Worm (Caenorhabditis elegans) whole organism, L1 larva: ENCODE data around the gene B0294.3.

Experiments used
- C04F5.9 ChIP-seq: sonication (generic microtip); optimal IDR thresholded peaks from 2 replicates; lab custom pipeline; 2016; ENCODE audit warnings: missing genetic modification characterization, missing compliant biosample characterization
- C16A3.4 ChIP-seq: fragments of 150-350 bp; optimal IDR thresholded peaks from 2 replicates; lab custom pipeline; 2014; ENCODE audit warnings: missing biosample characterization, missing genetic modification characterization
- C34B4.2 ChIP-seq: sonication (generic microtip); optimal IDR thresholded peaks from 2 replicates; lab custom pipeline; 2017; ENCODE audit warnings: mild to moderate bottlenecking, missing genetic modification characterization, missing compliant biosample characterization
- Y116A8C.19 ChIP-seq: sonication (generic microtip); optimal IDR thresholded peaks from 2 replicates; lab custom pipeline; 2016; ENCODE audit warnings: missing compliant biosample characterization, missing genetic modification characterization, borderline replicate concordance
- aha-1 ChIP-seq: fragments of 150-350 bp; optimal IDR thresholded peaks from 2 replicates; lab custom pipeline; 2014; ENCODE audit warnings: missing biosample characterization, missing genetic modification characterization
- alr-1 ChIP-seq: fragments of 200-800 bp; sonication (Bioruptor generic); optimal IDR thresholded peaks from 2 replicates; lab custom pipeline; 2018; ENCODE audit warnings: borderline replicate concordance, mild to moderate bottlenecking, missing genetic modification characterization, missing compliant biosample characterization
- ama-1 ChIP-seq: fragments of 150-350 bp; optimal IDR thresholded peaks from 2 replicates; lab custom pipeline; 2014
- ceh-8 ChIP-seq: fragments of 200-800 bp; sonication (Bioruptor generic); optimal IDR thresholded peaks from 2 replicates; lab custom pipeline; 2018; ENCODE audit warnings: mild to moderate bottlenecking, missing genetic modification characterization, moderate library complexity, missing compliant biosample characterization
- ceh-90 ChIP-seq: sonication (generic microtip); optimal IDR thresholded peaks from 2 replicates; lab custom pipeline; 2016; ENCODE audit warnings: missing genetic modification characterization, missing compliant biosample characterization
- ces-1 ChIP-seq: fragments of 150-350 bp; optimal IDR thresholded peaks from 2 replicates; lab custom pipeline; 2014; ENCODE audit warnings: missing biosample characterization, missing genetic modification reagents, missing genetic modification characterization
- dpl-1 ChIP-seq, 3 experiments: fragments of 150-350 bp in 2 of 3; sonication (generic microtip) in 1 of 3; optimal IDR thresholded peaks; 2 replicates each; lab custom pipeline; 2014 to 2017; ENCODE audit warnings: missing biosample characterization in 3 of 3, missing genetic modification characterization in 3 of 3, missing genetic modification reagents in 3 of 3
- efl-1 ChIP-seq, 4 experiments: fragments of 150-350 bp; optimal IDR thresholded peaks in 3 of 4; peaks in 1 of 4; 1 replicate in 1 of 4; 2 replicates in 3 of 4; lab custom pipeline; 2014; ENCODE audit warnings: missing biosample characterization in 2 of 4, missing genetic modification characterization in 2 of 4, missing genetic modification reagents in 2 of 4
- egl-13 ChIP-seq: sonication (generic microtip); optimal IDR thresholded peaks from 2 replicates; lab custom pipeline; 2016; ENCODE audit warnings: missing genotype, missing genetic modification reagents, missing genetic modification characterization, missing compliant biosample characterization
- egl-27 ChIP-seq, 2 experiments: fragments of 150-350 bp in 1 of 2; sonication (generic microtip); optimal IDR thresholded peaks; 3 replicates each; lab custom pipeline; 2017 to 2018; ENCODE audit warnings: missing biosample characterization in 2 of 2, missing genetic modification characterization in 2 of 2, missing genetic modification reagents in 2 of 2
- fkh-10 ChIP-seq: sonication (generic microtip); optimal IDR thresholded peaks from 2 replicates; lab custom pipeline; 2017; ENCODE audit warnings: missing biosample characterization, missing genetic modification reagents, missing genetic modification characterization
- fkh-4 ChIP-seq: sonication (generic microtip); optimal IDR thresholded peaks from 2 replicates; lab custom pipeline; 2016; ENCODE audit warnings: missing compliant biosample characterization, missing genetic modification characterization, borderline replicate concordance
- grh-1 ChIP-seq: fragments of 200-800 bp; sonication (Bioruptor generic); IDR thresholded peaks from 2 replicates; pipeline ENCODE4 v1.3.6; 2022; ENCODE audit warnings: missing genetic modification reagents, missing genetic modification characterization, missing compliant biosample characterization
- hlh-17 ChIP-seq: fragments of 200-800 bp; sonication (Bioruptor generic); optimal IDR thresholded peaks from 2 replicates; lab custom pipeline; 2018; ENCODE audit warnings: missing genetic modification characterization, mild to moderate bottlenecking, missing compliant biosample characterization, moderate library complexity, borderline replicate concordance
- hlh-4 ChIP-seq: sonication (generic microtip); optimal IDR thresholded peaks from 2 replicates; lab custom pipeline; 2016; ENCODE audit warnings: mild to moderate bottlenecking, missing genetic modification characterization, missing compliant biosample characterization
- jun-1 ChIP-seq: fragments of 150-350 bp; optimal IDR thresholded peaks from 2 replicates; lab custom pipeline; 2014; ENCODE audit warnings: missing biosample characterization, missing genetic modification reagents, missing genetic modification characterization
- lin-14 ChIP-seq: fragments of 200-800 bp; sonication (Bioruptor generic); optimal IDR thresholded peaks from 2 replicates; lab custom pipeline; 2018; ENCODE audit warnings: mild to moderate bottlenecking, missing genetic modification characterization, moderate library complexity, missing compliant biosample characterization
- lin-39 ChIP-seq: fragments of 150-350 bp; optimal IDR thresholded peaks from 2 replicates; lab custom pipeline; 2014; ENCODE audit warnings: missing biosample characterization, missing genetic modification reagents, missing genetic modification characterization
- mef-2 ChIP-seq: fragments of 150-350 bp; optimal IDR thresholded peaks from 2 replicates; lab custom pipeline; 2014; ENCODE audit warnings: missing biosample characterization, missing genetic modification characterization
- mep-1 ChIP-seq: fragments of 150-350 bp; optimal IDR thresholded peaks from 2 replicates; lab custom pipeline; 2014; ENCODE audit warnings: missing biosample characterization, missing genetic modification characterization
- nhr-12 ChIP-seq: sonication (generic microtip); optimal IDR thresholded peaks from 2 replicates; lab custom pipeline; 2017; ENCODE audit warnings: missing biosample characterization, missing genetic modification characterization
- nhr-19 ChIP-seq: fragments of 200-800 bp; sonication (Bioruptor generic); conservative IDR thresholded peaks from 2 replicates; pipeline ENCODE4 v1.3.6; 2022; ENCODE audit warnings: missing genetic modification characterization, missing compliant biosample characterization
- nhr-20 ChIP-seq: sonication (generic microtip); optimal IDR thresholded peaks from 2 replicates; lab custom pipeline; 2016; ENCODE audit warnings: mild to moderate bottlenecking, missing genetic modification characterization, missing compliant biosample characterization
- nhr-237 ChIP-seq: fragments of 150-350 bp; optimal IDR thresholded peaks from 2 replicates; lab custom pipeline; 2014; ENCODE audit warnings: missing biosample characterization, missing genetic modification characterization
- nhr-28 ChIP-seq: fragments of 150-350 bp; optimal IDR thresholded peaks from 2 replicates; lab custom pipeline; 2014; ENCODE audit warnings: missing biosample characterization, missing genetic modification characterization
- nhr-71 ChIP-seq: sonication (generic microtip); optimal IDR thresholded peaks from 2 replicates; lab custom pipeline; 2016; ENCODE audit warnings: mild to moderate bottlenecking, missing genetic modification characterization, moderate library complexity, missing compliant biosample characterization
- nhr-77 ChIP-seq: fragments of 150-350 bp; optimal IDR thresholded peaks from 2 replicates; lab custom pipeline; 2014; ENCODE audit warnings: missing biosample characterization, missing genetic modification characterization
- nhr-84 ChIP-seq: sonication (generic microtip); optimal IDR thresholded peaks from 2 replicates; lab custom pipeline; 2017; ENCODE audit warnings: missing biosample characterization, missing genetic modification characterization
- pag-3 ChIP-seq: sonication (generic microtip); optimal IDR thresholded peaks from 2 replicates; lab custom pipeline; 2017; ENCODE audit warnings: missing genetic modification characterization, mild to moderate bottlenecking, missing compliant biosample characterization, antibody characterized with exemption, borderline replicate concordance; ENCODE audit not compliant: insufficient read depth
- pax-3 ChIP-seq: fragments of 200-800 bp; sonication (Bioruptor generic); optimal IDR thresholded peaks from 2 replicates; lab custom pipeline; 2018; ENCODE audit warnings: mild to moderate bottlenecking, missing genetic modification characterization, moderate library complexity, missing compliant biosample characterization
- rnt-1 ChIP-seq: sonication (generic microtip); optimal IDR thresholded peaks from 2 replicates; lab custom pipeline; 2016; ENCODE audit warnings: mild to moderate bottlenecking, missing genetic modification characterization, moderate library complexity, missing compliant biosample characterization
- snu-23 ChIP-seq: sonication (generic microtip); optimal IDR thresholded peaks from 2 replicates; lab custom pipeline; 2016; ENCODE audit warnings: missing genetic modification characterization, missing compliant biosample characterization
- sox-4 ChIP-seq: sonication (generic microtip); optimal IDR thresholded peaks from 2 replicates; lab custom pipeline; 2016; ENCODE audit warnings: missing genetic modification characterization, missing compliant biosample characterization
- sup-37 ChIP-seq: fragments of 200-800 bp; sonication (Bioruptor generic); optimal IDR thresholded peaks from 2 replicates; lab custom pipeline; 2018; ENCODE audit warnings: mild to moderate bottlenecking, missing genetic modification characterization, missing compliant biosample characterization
- tbx-2 ChIP-seq: sonication (generic microtip); optimal IDR thresholded peaks from 2 replicates; lab custom pipeline; 2016; ENCODE audit warnings: missing genetic modification characterization, missing compliant biosample characterization
- tlp-1 ChIP-seq: fragments of 150-350 bp; optimal IDR thresholded peaks from 2 replicates; lab custom pipeline; 2014; ENCODE audit warnings: missing biosample characterization, missing genetic modification characterization
- unc-30 ChIP-seq: sonication (generic microtip); optimal IDR thresholded peaks from 2 replicates; lab custom pipeline; 2017; ENCODE audit warnings: missing biosample characterization, missing genetic modification characterization
- unc-62 ChIP-seq: fragments of 150-350 bp; optimal IDR thresholded peaks from 2 replicates; lab custom pipeline; 2014; ENCODE audit warnings: missing biosample characterization, missing genetic modification reagents, missing genetic modification characterization
- unc-98 ChIP-seq: fragments of 200-800 bp; sonication (Bioruptor generic); IDR thresholded peaks from 2 replicates; pipeline ENCODE4 v1.3.6; 2022; ENCODE audit warnings: missing genetic modification characterization, missing compliant biosample characterization
- xbp-1 ChIP-seq: sonication (generic microtip); optimal IDR thresholded peaks from 2 replicates; lab custom pipeline; 2016; ENCODE audit warnings: missing genetic modification characterization, missing compliant biosample characterization
- zag-1 ChIP-seq: fragments of 150-350 bp; optimal IDR thresholded peaks from 2 replicates; lab custom pipeline; 2014; ENCODE audit warnings: missing biosample characterization, missing genetic modification characterization

The B0294.3 gene

DNA sequence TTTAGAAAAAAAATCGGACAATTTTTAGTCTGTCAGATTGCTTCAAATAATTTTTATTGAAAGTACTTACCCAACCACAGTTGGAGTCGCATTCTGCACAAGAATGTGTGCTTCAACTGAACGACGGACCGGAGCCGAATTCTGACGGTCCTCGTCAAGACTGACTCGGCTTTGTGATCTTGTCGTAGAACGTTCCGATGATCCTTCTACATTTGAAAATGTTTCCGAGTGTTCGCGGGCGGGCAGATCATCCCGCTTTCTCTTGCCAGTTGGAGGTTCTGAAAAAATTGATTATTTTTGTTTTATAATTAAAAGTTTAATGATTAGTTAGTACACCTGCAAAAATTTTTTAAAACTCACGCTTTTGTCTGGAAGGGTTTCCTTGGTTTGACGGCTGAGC lies 44.3 kb upstream of the B0294.3 start:
- TF ChIP-seq ama-1 (lab: Kevin White, UChicago): no peak
- no peak for TF ChIP-seq nhr-12
- no peak for TF ChIP-seq ces-1
- no peak for TF ChIP-seq fkh-10 (GFP tag; lab: Kevin White, UChicago)
- TF ChIP-seq nhr-28 (tag; lab: Kevin White, UChicago): no peak
- no peak for TF ChIP-seq tlp-1 (tag; lab: Kevin White, UChicago)
- TF ChIP-seq dpl-1 (GFP tag; optimal IDR thresholded peaks at IDR 0.05; lab: Kevin White, UChicago): no peak
- no peak for TF ChIP-seq hlh-17 (GFP tag; lab: Kevin White, UChicago)
- no peak for TF ChIP-seq fkh-4

DNA sequence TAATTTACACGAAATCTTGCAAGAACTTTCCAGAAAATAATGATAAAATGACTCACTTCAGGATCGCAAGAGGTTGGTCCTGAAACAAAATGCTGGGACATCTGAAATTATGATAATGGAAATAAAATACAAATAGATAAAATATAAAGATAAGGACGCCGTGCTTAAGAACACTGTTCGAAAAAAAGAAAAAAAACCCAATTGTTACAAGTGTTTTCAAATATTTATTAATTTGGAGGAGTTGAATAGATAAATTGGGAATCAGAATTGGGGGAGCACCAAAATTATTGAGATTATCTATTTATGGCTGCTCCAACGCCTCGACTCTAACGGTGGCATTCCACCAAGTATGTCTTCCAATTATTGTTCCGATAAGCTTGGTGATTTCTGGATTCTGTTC lies 43.4 kb upstream of the B0294.3 start, which contains the start of gene ceh-41:
Gene ceh-41 (minus strand): TSS at position 101 of the 400 bp plus-strand sequence.
- no peak for TF ChIP-seq lin-14 (GFP tag; lab: Kevin White, UChicago)
- no peak for TF ChIP-seq efl-1 (optimal IDR thresholded peaks at IDR 0.05; lab: Kevin White, UChicago)
- TF ChIP-seq efl-1 (GFP tag; optimal IDR thresholded peaks at IDR 0.05 in 1 of 2; lab: Kevin White, UChicago): peak in 1 of 2 experiments; percentile 17

DNA sequence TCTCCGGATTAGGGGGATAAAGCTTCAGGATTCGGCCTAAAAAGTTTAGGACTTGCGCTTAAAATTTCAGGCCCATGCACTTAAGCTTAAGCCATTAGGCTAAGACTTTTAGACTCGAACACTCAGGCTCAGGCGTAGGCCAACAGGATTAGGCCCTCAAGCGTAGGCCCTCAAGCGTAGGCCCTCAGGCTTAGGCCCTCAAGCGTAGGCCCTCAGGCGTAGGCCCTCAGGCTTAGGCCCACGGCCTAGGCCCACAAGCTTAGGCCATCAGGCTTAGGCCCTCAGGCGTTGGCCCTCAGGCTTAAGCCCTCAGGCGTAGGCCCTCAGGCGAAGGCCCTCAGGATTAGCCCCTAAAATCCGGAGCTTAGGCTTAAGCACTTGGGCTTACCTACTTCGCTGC lies 41.5 kb upstream of the B0294.3 start:
- TF ChIP-seq C04F5.9 (tag; lab: Kevin White, UChicago) (no peak), unc-62 (GFP tag; lab: Kevin White, UChicago) (no peak), ceh-90 (tag; lab: Kevin White, UChicago) (no peak), rnt-1 (tag; lab: Kevin White, UChicago) (no peak), unc-30 (tag; lab: Kevin White, UChicago) (no peak), aha-1 (no peak), C34B4.2 (no peak), mef-2 (tag; lab: Kevin White, UChicago) (no peak), tbx-2 (tag; lab: Kevin White, UChicago) (no peak), ama-1 (lab: Kevin White, UChicago) (no peak), mep-1 (tag; lab: Kevin White, UChicago) (no peak), nhr-77 (no peak), unc-98 (no peak), C16A3.4 (tag; lab: Kevin White, UChicago) (no peak), sox-4 (tag; lab: Kevin White, UChicago) (no peak), grh-1 (no peak)

DNA sequence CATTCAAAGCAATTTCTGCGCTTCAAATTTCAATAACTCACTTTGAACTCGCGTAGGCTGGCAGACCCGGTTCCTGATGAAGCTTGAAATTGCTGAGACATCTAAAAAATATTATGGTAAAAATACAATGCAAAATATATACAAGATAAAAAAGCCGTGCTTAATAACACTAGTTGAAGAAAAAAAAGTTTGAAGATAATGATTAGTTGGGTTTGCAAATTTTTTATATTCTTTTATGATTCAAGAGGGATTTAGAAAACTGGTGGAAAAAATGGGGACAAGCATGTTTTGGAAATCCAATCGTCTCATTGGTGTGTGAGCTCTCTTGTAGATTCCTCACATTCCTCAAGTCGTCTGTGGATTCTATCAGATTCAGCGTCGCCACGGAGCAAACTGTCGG lies 39.4 kb upstream of the B0294.3 start, which contains the start of gene ceh-21:
Gene ceh-21 (minus strand): TSS at position 101 of the 400 bp plus-strand sequence.
- TF ChIP-seq egl-13 (tag; lab: Kevin White, UChicago): no peak
- no peak for TF ChIP-seq nhr-237 (tag; lab: Kevin White, UChicago)
- TF ChIP-seq nhr-77: no peak
- no peak for TF ChIP-seq lin-39 (tag; lab: Kevin White, UChicago)
- TF ChIP-seq mep-1 (tag; lab: Kevin White, UChicago): no peak
- no peak for TF ChIP-seq xbp-1
- TF ChIP-seq unc-30 (tag; lab: Kevin White, UChicago): no peak

DNA sequence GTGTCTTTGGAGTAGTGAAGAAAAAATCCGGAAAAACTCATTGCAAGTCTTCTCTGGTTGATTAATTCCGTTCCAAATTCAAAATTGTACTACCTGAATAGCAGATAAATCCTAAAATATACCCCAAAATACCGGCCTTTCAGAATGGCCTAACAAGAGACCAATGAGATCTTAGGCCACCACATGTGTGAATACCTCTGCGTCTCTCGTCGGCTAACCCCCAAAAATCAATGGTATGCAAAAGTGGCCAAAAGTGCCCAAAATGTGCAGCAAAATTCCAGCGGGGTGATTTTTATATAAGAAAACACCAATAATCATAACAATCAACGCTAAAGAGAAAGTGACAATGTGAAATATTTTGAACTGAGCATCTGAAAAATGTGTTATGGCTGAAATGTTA lies 38.4 kb upstream of the B0294.3 start, which contains the start of gene T26C11.9:
Gene T26C11.9 (minus strand): TSS at position 254 of the 400 bp plus-strand sequence.
- TF ChIP-seq unc-30 (tag; lab: Kevin White, UChicago) (no peak), hlh-17 (GFP tag; lab: Kevin White, UChicago) (no peak), nhr-12 (no peak), nhr-84 (tag; lab: Kevin White, UChicago) (no peak), ceh-8 (GFP tag; lab: Kevin White, UChicago) (no peak), sup-37 (GFP tag; lab: Kevin White, UChicago) (no peak), xbp-1 (peak; percentile 16), egl-27 (tag; optimal IDR thresholded peaks at IDR 0.05; lab: Kevin White, UChicago) (no peak), nhr-71 (peak; percentile 54), pag-3 (tag; lab: Kevin White, UChicago) (no peak), nhr-20 (tag; lab: Kevin White, UChicago) (no peak), nhr-19 (no peak), mef-2 (tag; lab: Kevin White, UChicago) (no peak), jun-1 (tag; lab: Kevin White, UChicago) (peak; percentile 7), zag-1 (tag; lab: Kevin White, UChicago) (no peak), pax-3 (tag; lab: Kevin White, UChicago) (no peak), hlh-4 (tag; lab: Kevin White, UChicago) (no peak), alr-1 (no peak), sox-4 (tag; lab: Kevin White, UChicago) (no peak), snu-23 (GFP tag; lab: Kevin White, UChicago) (peak; percentile 23), Y116A8C.19 (tag; lab: Kevin White, UChicago) (no peak), tlp-1 (tag; lab: Kevin White, UChicago) (no peak)
